Fruit fly (Drosophila melanogaster) whole organism, adult: ENCODE data around the gene Shmt.
A peak's percentile ranks its signal among the peaks of the same experiment; 100 is the strongest.

Experiments
- CG11617 ChIP-seq: fragments of 200-800 bp; sonication (Bioruptor generic); optimal IDR thresholded peaks from 2 replicates; lab custom pipeline; 2017; ENCODE audit warnings: mild to moderate bottlenecking, missing biosample characterization, missing genetic modification reagents, missing genetic modification characterization
- CG14711 ChIP-seq: fragments of 200-800 bp; sonication (Bioruptor generic); optimal IDR thresholded peaks from 2 replicates; lab custom pipeline; 2018; ENCODE audit warnings: missing biosample characterization, mild to moderate bottlenecking, missing genetic modification characterization, moderate library complexity
- CG1620 ChIP-seq: fragments of 200-800 bp; sonication (Bioruptor generic); optimal IDR thresholded peaks from 2 replicates; lab custom pipeline; 2016; ENCODE audit warnings: missing biosample characterization, missing genetic modification characterization
- CG33017 ChIP-seq: fragments of 200-800 bp; sonication (Bioruptor generic); optimal IDR thresholded peaks from 2 replicates; lab custom pipeline; 2018; ENCODE audit warnings: missing biosample characterization, mild to moderate bottlenecking, missing genetic modification characterization, moderate library complexity
- CG7045 ChIP-seq: fragments of 200-800 bp; sonication (Bioruptor generic); optimal IDR thresholded peaks from 2 replicates; lab custom pipeline; 2017; ENCODE audit warnings: missing biosample characterization, mild to moderate bottlenecking, missing genetic modification characterization
- CG7101 ChIP-seq: fragments of 200-800 bp; sonication (Bioruptor generic); optimal IDR thresholded peaks from 2 replicates; lab custom pipeline; 2018; ENCODE audit warnings: missing biosample characterization, mild to moderate bottlenecking, missing genetic modification characterization, moderate library complexity
- Clk ChIP-seq: fragments of 200-800 bp; sonication (Bioruptor generic); optimal IDR thresholded peaks from 2 replicates; lab custom pipeline; 2017; ENCODE audit warnings: missing biosample characterization, missing genetic modification characterization
- Crg-1 ChIP-seq: fragments of 200-800 bp; sonication (Bioruptor generic); optimal IDR thresholded peaks from 2 replicates; lab custom pipeline; 2016; ENCODE audit warnings: missing biosample characterization, missing genetic modification characterization
- Hr96 ChIP-seq: fragments of 200-800 bp; sonication (Bioruptor generic); optimal IDR thresholded peaks from 2 replicates; lab custom pipeline; 2016; ENCODE audit warnings: missing biosample characterization, missing genetic modification characterization
- Mnt ChIP-seq: fragments of 200-800 bp; sonication (Bioruptor generic); optimal IDR thresholded peaks from 2 replicates; lab custom pipeline; 2016; ENCODE audit warnings: missing biosample characterization, mild to moderate bottlenecking, missing genetic modification characterization
- bab1 ChIP-seq: fragments of 200-800 bp; sonication (Bioruptor generic); optimal IDR thresholded peaks from 3 replicates; lab custom pipeline; 2019; ENCODE audit warnings: missing biosample characterization, mild to moderate bottlenecking, missing genetic modification characterization, moderate library complexity
- cic ChIP-seq: fragments of 200-800 bp; sonication (Bioruptor generic); optimal IDR thresholded peaks from 2 replicates; lab custom pipeline; 2017; ENCODE audit warnings: missing biosample characterization, mild to moderate bottlenecking, missing genetic modification characterization, moderate library complexity
- cnc ChIP-seq, 2 experiments: fragments of >200 bp; optimal IDR thresholded peaks; 2 replicates each; lab custom pipeline; 2017
- kay ChIP-seq: fragments of 200-800 bp; sonication (Bioruptor generic); peaks from one replicate; lab custom pipeline; 2016; ENCODE audit warnings: missing biosample characterization, missing genetic modification characterization, borderline replicate concordance
- ovo ChIP-seq: fragments of 200-800 bp; sonication (Bioruptor generic); optimal IDR thresholded peaks from 2 replicates; lab custom pipeline; 2016; ENCODE audit warnings: missing biosample characterization, missing genetic modification characterization
- pad ChIP-seq: fragments of 200-800 bp; sonication (Bioruptor generic); optimal IDR thresholded peaks from 3 replicates; lab custom pipeline; 2017; ENCODE audit warnings: missing biosample characterization, missing genetic modification characterization, mild to moderate bottlenecking, moderate library complexity, missing genetic modification reagents
- tj ChIP-seq: fragments of 200-800 bp; sonication (Bioruptor generic); optimal IDR thresholded peaks from 3 replicates; lab custom pipeline; 2017; ENCODE audit warnings: missing biosample characterization, mild to moderate bottlenecking, missing genetic modification characterization, moderate library complexity
- toe ChIP-seq: fragments of 200-800 bp; sonication (Bioruptor generic); optimal IDR thresholded peaks from 2 replicates; lab custom pipeline; 2016; ENCODE audit warnings: missing biosample characterization, missing genetic modification characterization

The Shmt gene

dm6 chrX:5894529-5895487, 21.8 kb downstream of the Shmt start:
- peak; percentile 21 for TF ChIP-seq bab1
- TF ChIP-seq CG14711 (tag; lab: Kevin White, UChicago) = no peak

DNA sequence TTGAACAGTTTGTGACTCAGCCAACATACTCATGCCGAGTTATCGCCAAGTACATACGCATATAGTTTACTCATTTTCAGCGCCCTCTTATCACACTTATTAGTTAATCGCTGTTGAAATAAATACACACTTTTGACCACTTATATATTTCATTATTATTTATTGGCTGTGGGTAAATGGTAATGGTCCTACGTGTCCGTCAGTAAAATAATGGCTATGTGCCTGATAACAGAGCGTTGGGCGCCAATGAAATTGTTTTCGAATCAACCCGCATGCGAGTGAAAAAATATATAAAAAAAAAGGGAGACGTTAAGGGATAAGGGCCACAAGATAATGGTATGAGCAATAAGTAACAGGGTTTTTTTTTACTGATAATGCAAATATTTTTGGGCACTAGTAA, 23.4 kb downstream of the Shmt start:
- TF ChIP-seq CG14711 (tag; lab: Kevin White, UChicago) (no peak), cic (GFP tag; lab: Kevin White, UChicago) (peak; percentile 42)

- TF ChIP-seq Crg-1 (GFP tag; lab: Kevin White, UChicago) (no peak), kay (GFP tag; lab: Kevin White, UChicago) (peak; percentile 61), CG7101 (tag; lab: Kevin White, UChicago) (no peak)
These were observed 24.1 kb downstream of the Shmt start for dm6 chrX:5892512-5892911.

DNA sequence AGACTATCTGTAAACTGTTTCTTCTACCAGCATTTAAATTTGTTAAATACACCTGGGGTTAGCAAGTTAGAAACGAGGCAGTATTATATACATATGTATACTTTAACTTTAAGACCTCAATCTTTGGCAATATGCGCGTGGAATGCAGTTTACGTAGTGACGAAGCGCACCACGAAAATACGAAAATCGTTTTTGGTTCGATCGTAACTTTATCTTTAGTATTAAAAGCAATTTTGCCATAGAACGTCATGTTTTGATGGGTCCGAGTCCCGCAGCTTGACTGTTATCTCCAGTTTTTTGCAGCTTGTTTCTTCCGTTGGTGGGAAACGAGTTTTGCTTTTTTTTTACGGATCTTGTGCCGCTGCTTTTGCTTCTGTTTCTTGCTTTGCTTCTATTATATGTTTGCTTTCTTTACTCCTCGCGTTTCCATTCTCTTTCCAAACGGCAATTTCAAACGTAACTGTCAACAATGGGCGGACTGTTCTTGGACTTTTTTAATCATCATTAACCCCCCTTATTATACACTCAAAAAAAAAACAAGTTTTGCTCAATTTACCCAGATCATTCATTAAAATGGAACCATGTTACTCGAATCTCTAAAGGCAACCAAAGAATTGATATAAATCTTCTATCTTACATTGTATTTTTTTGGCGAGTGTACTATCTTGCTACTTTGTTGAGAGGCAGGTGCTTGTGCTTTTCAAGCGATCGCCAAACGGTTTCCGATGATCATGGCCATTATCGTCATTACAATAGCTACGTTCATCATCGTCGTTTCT, 24.7 kb downstream of the Shmt start:
- TF ChIP-seq CG14711 (tag; lab: Kevin White, UChicago) = peak; percentile 68
- no peak for TF ChIP-seq CG1620 (GFP tag; lab: Kevin White, UChicago)
- TF ChIP-seq bab1 = peak; percentile 67
- TF ChIP-seq Crg-1 (GFP tag; lab: Kevin White, UChicago) = no peak
- TF ChIP-seq CG7101 (tag; lab: Kevin White, UChicago) = peak; percentile 54
- no peak for TF ChIP-seq CG33017 (tag; lab: Kevin White, UChicago)
- TF ChIP-seq pad = peak; percentile 13
- TF ChIP-seq cnc (optimal IDR thresholded peaks at IDR 0.05; lab: Kevin White, UChicago) = no peak

DNA sequence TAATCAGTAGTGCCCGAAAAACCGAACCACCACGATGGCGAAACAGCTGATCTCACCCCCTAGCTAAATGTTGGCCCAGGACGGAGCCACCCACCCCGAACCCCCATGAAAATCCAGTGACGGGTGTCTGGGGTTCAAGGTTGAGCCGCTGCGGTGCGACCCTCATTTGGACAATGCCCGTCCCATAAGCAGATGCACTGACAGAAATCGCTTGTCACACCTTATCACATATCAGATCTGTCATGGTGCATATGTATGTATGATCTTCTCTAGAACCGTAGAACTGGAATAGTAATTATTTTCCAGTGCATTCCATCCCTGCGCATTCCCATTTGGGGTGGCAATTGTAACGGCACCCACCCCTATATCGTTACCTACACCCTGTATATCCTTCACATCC, 27.7 kb downstream of the Shmt start:
- TF ChIP-seq tj = no peak
- no peak for TF ChIP-seq Clk (GFP tag; lab: Kevin White, UChicago)
- TF ChIP-seq CG1620 (GFP tag; lab: Kevin White, UChicago) = no peak
- no peak for TF ChIP-seq kay (GFP tag; lab: Kevin White, UChicago)
- TF ChIP-seq CG11617 (GFP tag; lab: Kevin White, UChicago) = no peak
- TF ChIP-seq pad = no peak
- TF ChIP-seq cic (GFP tag; lab: Kevin White, UChicago) = no peak
- TF ChIP-seq CG33017 (tag; lab: Kevin White, UChicago) = no peak

dm6 chrX:5888260-5888659, 28.3 kb downstream of the Shmt start:
- TF ChIP-seq CG7101 (tag; lab: Kevin White, UChicago) = no peak
- TF ChIP-seq cnc (optimal IDR thresholded peaks at IDR 0.05; lab: Kevin White, UChicago) = no peak
- no peak for TF ChIP-seq pad
- TF ChIP-seq CG7045 (GFP tag; lab: Kevin White, UChicago) = no peak
- TF ChIP-seq kay (GFP tag; lab: Kevin White, UChicago) = no peak
- no peak for TF ChIP-seq toe (GFP tag; lab: Kevin White, UChicago)
- TF ChIP-seq Hr96 = no peak
- no peak for TF ChIP-seq Mnt
- TF ChIP-seq Clk (GFP tag; lab: Kevin White, UChicago) = no peak

DNA sequence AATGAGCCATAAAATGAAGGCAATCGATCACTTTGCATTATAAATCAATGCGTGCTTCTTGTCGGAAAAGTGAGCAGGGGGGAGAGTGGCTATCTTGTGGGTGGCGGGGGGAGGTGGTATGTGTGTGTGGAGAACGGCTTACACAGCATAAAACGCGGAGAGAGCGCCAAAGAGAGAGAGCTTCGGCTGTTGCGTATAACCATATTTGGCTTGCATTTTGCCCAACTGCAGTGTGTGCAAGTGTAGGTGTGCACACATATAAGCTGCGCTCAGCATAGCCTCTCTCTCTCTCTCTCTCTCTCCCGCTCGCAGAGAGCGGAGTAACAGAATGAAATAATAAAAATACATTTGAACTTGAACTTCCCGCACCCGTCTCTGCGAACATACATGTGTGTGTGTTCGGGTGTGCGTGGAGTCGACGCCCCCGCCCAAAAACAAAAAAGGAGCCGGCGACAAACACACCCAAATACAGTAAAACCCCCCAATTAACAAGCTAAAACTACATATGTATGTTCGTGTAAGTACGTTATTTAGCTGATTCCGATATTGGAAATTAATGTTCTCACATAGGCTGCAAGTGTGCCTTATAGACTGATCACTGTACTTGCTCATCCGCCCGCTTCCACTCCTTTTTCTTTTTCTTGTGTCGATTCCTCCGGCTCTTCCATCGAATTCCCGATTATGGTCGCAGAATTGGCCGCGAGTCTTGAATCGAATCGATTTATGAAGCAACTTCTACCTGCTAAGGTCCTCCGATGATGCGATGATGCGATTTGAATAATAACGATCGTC, 29.6 kb downstream of the Shmt start:
- TF ChIP-seq tj (peak; percentile 99), bab1 (peak; percentile 43), Mnt (peak; percentile 12), pad (peak; percentile 63), ovo (GFP tag; lab: Kevin White, UChicago) (no peak)

- TF ChIP-seq CG7101 (tag; lab: Kevin White, UChicago) (no peak), kay (GFP tag; lab: Kevin White, UChicago) (peak; percentile 65)
These were observed 30.6 kb downstream of the Shmt start for dm6 chrX:5885973-5886372.
